Worm (Caenorhabditis elegans) whole organism, mixed stage, embryonic: ENCODE results near the gene C16C10.2.

Experiments
- M03D4.4 ChIP-seq: sonication (generic microtip); optimal IDR thresholded peaks from 2 replicates; lab custom pipeline; 2017; ENCODE audit warnings: mild to moderate bottlenecking, missing genetic modification characterization, missing compliant biosample characterization
- bed-3 ChIP-seq: fragments of 200-800 bp; sonication (Bioruptor generic); optimal IDR thresholded peaks from 3 replicates; lab custom pipeline; 2018; ENCODE audit warnings: mild to moderate bottlenecking, missing genetic modification characterization, moderate library complexity, missing compliant biosample characterization
- blmp-1 ChIP-seq: fragments of 150-350 bp; optimal IDR thresholded peaks from 2 replicates; lab custom pipeline; 2014; ENCODE audit warnings: missing biosample characterization, missing genetic modification characterization
- ceh-39 ChIP-seq: fragments of 150-350 bp; optimal IDR thresholded peaks from 2 replicates; lab custom pipeline; 2014; ENCODE audit warnings: missing biosample characterization, missing genetic modification characterization
- ceh-43 ChIP-seq: fragments of 200-800 bp; sonication (Bioruptor generic); optimal IDR thresholded peaks from 2 replicates; lab custom pipeline; 2018; ENCODE audit warnings: mild to moderate bottlenecking, missing genetic modification characterization, moderate library complexity, missing compliant biosample characterization
- ceh-83 ChIP-seq: fragments of 200-800 bp; sonication (Bioruptor generic); optimal IDR thresholded peaks from 2 replicates; lab custom pipeline; 2018; ENCODE audit warnings: mild to moderate bottlenecking, missing genetic modification characterization, missing compliant biosample characterization
- ces-1 ChIP-seq: fragments of 150-350 bp; optimal IDR thresholded peaks from 2 replicates; lab custom pipeline; 2014; ENCODE audit warnings: missing biosample characterization, missing genetic modification reagents, missing genetic modification characterization
- cnd-1 ChIP-seq: fragments of 200-800 bp; sonication (Bioruptor generic); optimal IDR thresholded peaks from 2 replicates; lab custom pipeline; 2018; ENCODE audit warnings: mild to moderate bottlenecking, missing genetic modification characterization, missing compliant biosample characterization
- drap-1 ChIP-seq: fragments of 200-800 bp; sonication (Bioruptor generic); optimal IDR thresholded peaks from 3 replicates; lab custom pipeline; 2018; ENCODE audit warnings: mild to moderate bottlenecking, missing genetic modification characterization, missing compliant biosample characterization
- elt-1 ChIP-seq: sonication (generic microtip); optimal IDR thresholded peaks from 2 replicates; lab custom pipeline; 2017; ENCODE audit warnings: missing genetic modification characterization, mild to moderate bottlenecking, missing compliant biosample characterization, antibody characterized with exemption, moderate library complexity, borderline replicate concordance; ENCODE audit not compliant: insufficient read depth
- elt-3 ChIP-seq: fragments of 150-350 bp; optimal IDR thresholded peaks from 2 replicates; lab custom pipeline; 2014; ENCODE audit warnings: missing biosample characterization, missing genetic modification characterization
- flh-1 ChIP-seq: fragments of 200-800 bp; sonication (Bioruptor generic); optimal IDR thresholded peaks from 2 replicates; lab custom pipeline; 2018; ENCODE audit warnings: mild to moderate bottlenecking, missing genetic modification characterization, moderate library complexity, missing compliant biosample characterization
- ham-2 ChIP-seq: fragments of 200-800 bp; sonication (Bioruptor generic); optimal IDR thresholded peaks from 2 replicates; lab custom pipeline; 2018; ENCODE audit warnings: mild to moderate bottlenecking, missing genetic modification characterization, missing compliant biosample characterization
- hlh-1 ChIP-seq: fragments of 150-350 bp; optimal IDR thresholded peaks from 2 replicates; lab custom pipeline; 2014; ENCODE audit warnings: missing biosample characterization, missing genetic modification reagents, missing genetic modification characterization
- lin-13 ChIP-seq: fragments of 150-350 bp; optimal IDR thresholded peaks from 2 replicates; lab custom pipeline; 2014; ENCODE audit warnings: missing biosample characterization, missing genetic modification characterization
- lin-32 ChIP-seq: fragments of 200-800 bp; sonication (Bioruptor generic); optimal IDR thresholded peaks from 2 replicates; lab custom pipeline; 2018; ENCODE audit warnings: mild to moderate bottlenecking, missing genetic modification characterization, missing compliant biosample characterization
- lsy-2 ChIP-seq: fragments of 150-350 bp; optimal IDR thresholded peaks from 2 replicates; lab custom pipeline; 2014; ENCODE audit warnings: missing biosample characterization, missing genetic modification characterization
- mab-5 ChIP-seq: fragments of 150-350 bp; optimal IDR thresholded peaks from 2 replicates; lab custom pipeline; 2014; ENCODE audit warnings: missing biosample characterization, missing genetic modification characterization
- mep-1 ChIP-seq: fragments of 150-350 bp; optimal IDR thresholded peaks from 2 replicates; lab custom pipeline; 2017; ENCODE audit warnings: missing biosample characterization, missing genetic modification reagents, missing genetic modification characterization, inconsistent platforms
- nhr-12 ChIP-seq: fragments of 150-350 bp; optimal IDR thresholded peaks from 2 replicates; lab custom pipeline; 2014; ENCODE audit warnings: missing biosample characterization, missing genetic modification characterization
- nhr-2 ChIP-seq: fragments of 150-350 bp; optimal IDR thresholded peaks from 2 replicates; lab custom pipeline; 2014; ENCODE audit warnings: missing biosample characterization, missing genetic modification characterization
- nhr-237 ChIP-seq: fragments of 150-350 bp; optimal IDR thresholded peaks from 2 replicates; lab custom pipeline; 2014; ENCODE audit warnings: missing biosample characterization, missing genetic modification characterization
- nhr-28 ChIP-seq: fragments of 150-350 bp; optimal IDR thresholded peaks from 2 replicates; lab custom pipeline; 2014; ENCODE audit warnings: missing biosample characterization, missing genetic modification characterization
- nhr-76 ChIP-seq: sonication (generic microtip); optimal IDR thresholded peaks from 2 replicates; lab custom pipeline; 2017; ENCODE audit warnings: missing biosample characterization, missing genetic modification characterization
- pha-4 ChIP-seq: fragments of 150-350 bp; optimal IDR thresholded peaks from 2 replicates; lab custom pipeline; 2018; ENCODE audit warnings: missing biosample characterization, missing genetic modification reagents, missing genetic modification characterization
- sem-2 ChIP-seq: fragments of 200-800 bp; sonication (Bioruptor generic); optimal IDR thresholded peaks from 2 replicates; lab custom pipeline; 2018; ENCODE audit warnings: mild to moderate bottlenecking, missing genetic modification characterization, missing compliant biosample characterization
- snpc-4 ChIP-seq: fragments of 150-350 bp; optimal IDR thresholded peaks from 2 replicates; lab custom pipeline; 2014; ENCODE audit warnings: missing biosample characterization, missing genetic modification characterization
- tbx-8 ChIP-seq: fragments of 200-800 bp; sonication (Bioruptor generic); optimal IDR thresholded peaks from 2 replicates; lab custom pipeline; 2018; ENCODE audit warnings: mild to moderate bottlenecking, missing genetic modification characterization, moderate library complexity, missing compliant biosample characterization
- unc-120 ChIP-seq: sonication (generic microtip); optimal IDR thresholded peaks from 2 replicates; lab custom pipeline; 2017; ENCODE audit warnings: missing genetic modification characterization, missing compliant biosample characterization; ENCODE audit not compliant: poor library complexity, severe bottlenecking
- unc-39 ChIP-seq: fragments of 150-350 bp; optimal IDR thresholded peaks from 2 replicates; lab custom pipeline; 2014; ENCODE audit warnings: missing biosample characterization, missing genetic modification characterization
- zip-8 ChIP-seq: fragments of 150-350 bp; optimal IDR thresholded peaks from 2 replicates; lab custom pipeline; 2014; ENCODE audit warnings: missing biosample characterization, missing genetic modification characterization

Gene C16C10.2

DNA sequence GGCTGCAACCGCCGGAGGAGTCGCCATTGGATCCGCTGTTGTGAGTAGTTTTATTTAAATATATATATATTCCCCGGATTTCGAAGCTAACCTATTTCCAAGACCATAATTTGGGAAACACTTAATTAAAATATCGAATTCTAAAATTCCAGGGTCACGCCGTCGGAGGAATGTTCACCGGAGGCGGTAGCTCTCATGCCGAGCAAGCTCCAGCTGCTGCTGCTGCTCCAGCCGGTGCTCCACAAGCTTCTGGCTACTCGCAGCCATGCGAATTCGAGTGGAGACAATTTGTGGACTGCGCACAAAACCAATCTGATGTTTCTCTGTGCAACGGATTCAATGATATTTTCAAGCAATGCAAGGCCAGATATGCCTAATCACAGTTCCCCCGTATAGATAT, 26.2 kb downstream of the C16C10.2 start:
- TF ChIP-seq lin-13 (tag; lab: Kevin White, UChicago), result no peak
- TF ChIP-seq snpc-4 (tag; lab: Kevin White, UChicago), result no peak
- TF ChIP-seq mab-5 (tag; lab: Kevin White, UChicago), result no peak
- no peak for TF ChIP-seq elt-1
- TF ChIP-seq unc-39 (tag; lab: Kevin White, UChicago), result no peak
- TF ChIP-seq elt-3 (tag; lab: Kevin White, UChicago), result no peak
- no peak for TF ChIP-seq blmp-1 (tag; lab: Kevin White, UChicago)
- TF ChIP-seq mep-1, result no peak
- no peak for TF ChIP-seq ham-2 (GFP tag; lab: Kevin White, UChicago)
- no peak for TF ChIP-seq nhr-237
- TF ChIP-seq M03D4.4, result no peak
- TF ChIP-seq nhr-2 (tag; lab: Kevin White, UChicago), result no peak
- TF ChIP-seq ces-1 (GFP tag; lab: Kevin White, UChicago), result no peak

DNA sequence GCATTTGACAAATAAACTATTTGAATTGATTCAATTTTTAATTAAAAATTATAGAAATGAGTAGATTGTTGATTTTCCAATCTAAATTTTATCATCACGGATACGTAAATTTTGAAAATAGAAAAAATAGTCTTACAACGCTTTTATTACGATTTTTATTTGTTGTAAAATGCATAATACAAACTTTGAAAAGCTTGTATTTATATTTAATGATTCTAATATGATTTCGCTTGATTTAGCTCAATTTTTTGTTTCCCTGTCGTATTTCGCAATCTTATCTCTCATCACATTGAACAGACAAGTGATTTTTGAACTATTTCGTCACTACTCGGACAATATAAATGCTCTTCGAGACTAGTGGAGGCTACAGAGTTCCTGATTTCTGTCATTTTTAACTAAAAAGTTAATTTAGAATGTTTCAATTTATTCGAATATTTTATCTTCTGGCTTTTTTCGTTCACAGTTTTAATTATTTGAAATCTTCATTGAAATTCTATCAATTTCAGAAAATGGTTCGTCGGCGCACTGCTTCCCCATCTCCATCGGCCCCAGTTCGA, 26.8 kb downstream of the C16C10.2 start, which contains the start of the genes wht-3 and har-1:
TSS of gene wht-3 (minus strand) at position 51 of the 557 bp plus-strand sequence.
TSS of gene har-1 (plus strand) at position 507 of the 557 bp plus-strand sequence.
- no peak for TF ChIP-seq nhr-28 (tag; lab: Kevin White, UChicago)
- no peak for TF ChIP-seq hlh-1
- no peak for TF ChIP-seq nhr-12 (tag; lab: Kevin White, UChicago)
- TF ChIP-seq ceh-83 (GFP tag; lab: Kevin White, UChicago), result no peak
- TF ChIP-seq sem-2 (GFP tag; lab: Kevin White, UChicago), result no peak
- TF ChIP-seq unc-39 (tag; lab: Kevin White, UChicago), result no peak
- TF ChIP-seq elt-1, result no peak
- no peak for TF ChIP-seq blmp-1 (tag; lab: Kevin White, UChicago)
- TF ChIP-seq ces-1 (GFP tag; lab: Kevin White, UChicago), result no peak
- no peak for TF ChIP-seq cnd-1 (tag; lab: Kevin White, UChicago)
- no peak for TF ChIP-seq pha-4 (tag; lab: Kevin White, UChicago)
- no peak for TF ChIP-seq mab-5 (tag; lab: Kevin White, UChicago)
- no peak for TF ChIP-seq snpc-4 (tag; lab: Kevin White, UChicago)
- TF ChIP-seq lin-13 (tag; lab: Kevin White, UChicago), result no peak
- TF ChIP-seq zip-8 (tag; lab: Kevin White, UChicago), result no peak
- no peak for TF ChIP-seq lsy-2 (tag; lab: Kevin White, UChicago)
- no peak for TF ChIP-seq lin-32
- TF ChIP-seq ceh-43, result no peak
- TF ChIP-seq mep-1, result no peak
- no peak for TF ChIP-seq elt-3 (tag; lab: Kevin White, UChicago)

DNA sequence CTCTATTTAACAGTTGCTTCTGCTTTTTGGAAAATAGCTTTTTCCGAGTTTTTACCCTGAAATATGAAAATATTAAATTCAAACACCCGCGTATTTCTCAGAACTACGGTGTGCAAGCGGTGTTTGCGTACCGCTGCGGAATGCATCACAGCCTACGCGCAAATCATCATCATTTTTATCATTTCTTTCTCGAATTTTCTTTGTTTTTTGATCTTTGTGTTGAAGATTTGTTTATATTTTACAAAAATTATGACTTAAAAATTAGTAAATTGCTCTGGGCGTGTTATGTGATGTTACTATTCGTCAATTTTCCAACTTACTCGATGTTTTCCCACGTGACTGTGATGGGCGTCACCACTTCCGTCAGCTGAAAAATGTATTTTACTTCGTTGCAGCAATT, 27.5 kb downstream of the C16C10.2 start:
- TF ChIP-seq mep-1 (peak; percentile 68), drap-1 (GFP tag; lab: Kevin White, UChicago) (peak; percentile 3), ham-2 (GFP tag; lab: Kevin White, UChicago) (no peak), bed-3 (GFP tag; lab: Kevin White, UChicago) (no peak), lsy-2 (tag; lab: Kevin White, UChicago) (peak; percentile 97), ceh-39 (tag; lab: Kevin White, UChicago) (peak; percentile 25), nhr-237 (peak; percentile 26)

DNA sequence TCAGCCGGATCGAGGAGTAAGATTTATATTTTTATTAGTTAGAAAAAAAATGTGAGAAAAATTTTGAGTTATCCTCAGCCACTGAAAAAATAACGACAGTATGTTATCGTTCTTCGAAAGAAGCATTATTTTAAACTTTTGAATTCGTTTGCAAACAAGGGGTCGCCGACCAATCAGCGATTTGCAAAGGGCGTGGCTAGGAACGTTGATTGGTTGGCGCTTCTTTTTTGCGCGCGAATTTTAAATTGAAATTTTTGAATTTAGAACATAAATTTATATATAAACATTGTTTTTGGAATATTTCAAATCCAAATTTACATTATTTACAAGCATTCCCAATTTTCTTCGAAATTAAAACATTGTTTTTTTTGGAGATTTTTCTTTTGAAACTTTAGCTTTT, 35.3 kb downstream of the C16C10.2 start:
- no peak for TF ChIP-seq unc-120 (tag; lab: Kevin White, UChicago)
- TF ChIP-seq unc-39 (tag; lab: Kevin White, UChicago), result no peak
- TF ChIP-seq lin-32, result no peak
- no peak for TF ChIP-seq sem-2 (GFP tag; lab: Kevin White, UChicago)
- no peak for TF ChIP-seq flh-1
- no peak for TF ChIP-seq nhr-76 (tag; lab: Kevin White, UChicago)
- TF ChIP-seq ceh-83 (GFP tag; lab: Kevin White, UChicago), result no peak

DNA sequence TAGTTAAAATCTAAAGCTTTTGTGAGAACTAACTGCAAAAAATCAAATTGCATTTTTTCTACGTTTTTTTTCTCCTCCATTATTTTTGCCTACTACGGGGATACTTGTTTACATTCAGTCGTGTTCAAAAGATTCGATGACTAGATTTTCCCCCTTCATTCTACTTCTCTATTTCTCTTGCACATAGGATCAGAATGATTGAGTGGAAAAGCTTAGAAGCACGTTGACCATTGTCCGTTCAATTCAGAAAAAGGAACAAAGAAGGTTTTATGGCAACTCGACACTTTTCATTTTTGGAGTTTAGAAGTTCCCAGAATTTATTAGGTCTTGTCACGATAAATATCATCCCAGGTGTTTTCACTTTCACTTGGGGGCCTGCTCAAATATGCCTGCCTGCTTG, 41.3 kb downstream of the C16C10.2 start:
- TF ChIP-seq cnd-1 (tag; lab: Kevin White, UChicago), result no peak
- TF ChIP-seq ces-1 (GFP tag; lab: Kevin White, UChicago), result no peak
- no peak for TF ChIP-seq ceh-83 (GFP tag; lab: Kevin White, UChicago)
- TF ChIP-seq blmp-1 (tag; lab: Kevin White, UChicago), result no peak
- TF ChIP-seq elt-3 (tag; lab: Kevin White, UChicago), result no peak
- TF ChIP-seq tbx-8 (GFP tag; lab: Kevin White, UChicago), result no peak
- no peak for TF ChIP-seq mep-1
- no peak for TF ChIP-seq nhr-76 (tag; lab: Kevin White, UChicago)
- no peak for TF ChIP-seq pha-4 (tag; lab: Kevin White, UChicago)
